Worm (Caenorhabditis elegans) whole organism, young adult: ENCODE results near the gene C05C9.3.

ENCODE experiments used
- B0019.2 ChIP-seq: fragments of 200-800 bp; sonication (Bioruptor generic); conservative IDR thresholded peaks from 2 replicates; pipeline ENCODE4 v1.3.6; 2022; ENCODE audit warnings: missing genetic modification reagents, missing genetic modification characterization, missing compliant biosample characterization
- C17E4.6 ChIP-seq: fragments of 200-800 bp; sonication (Bioruptor generic); IDR thresholded peaks from 2 replicates; pipeline ENCODE4 v1.3.6; 2022; ENCODE audit warnings: missing genetic modification reagents, missing genetic modification characterization, missing compliant biosample characterization
- F22D6.2 ChIP-seq: sonication (generic microtip); optimal IDR thresholded peaks from 2 replicates; lab custom pipeline; 2016; ENCODE audit warnings: mild to moderate bottlenecking, missing genetic modification characterization, missing compliant biosample characterization
- F23B12.7 ChIP-seq: sonication (generic microtip); optimal IDR thresholded peaks from 2 replicates; lab custom pipeline; 2017; ENCODE audit warnings: missing genetic modification characterization, mild to moderate bottlenecking, missing compliant biosample characterization, antibody characterized with exemption, moderate library complexity; ENCODE audit not compliant: insufficient read depth
- F37B4.10 ChIP-seq: fragments of 200-800 bp; sonication (Bioruptor generic); IDR thresholded peaks from 2 replicates; pipeline ENCODE4 v1.3.6; 2022; ENCODE audit warnings: missing genetic modification characterization, missing compliant biosample characterization
- F55B11.4 ChIP-seq: sonication (generic microtip); optimal IDR thresholded peaks from 2 replicates; lab custom pipeline; 2016; ENCODE audit warnings: missing compliant biosample characterization, missing genetic modification characterization, borderline replicate concordance; ENCODE audit not compliant: insufficient read depth
- F57C9.4 ChIP-seq: sonication (generic microtip); optimal IDR thresholded peaks from 2 replicates; lab custom pipeline; 2017; ENCODE audit warnings: mild to moderate bottlenecking, missing genetic modification characterization, missing compliant biosample characterization
- K11D2.4 ChIP-seq: fragments of 200-800 bp; sonication (Bioruptor generic); IDR thresholded peaks from 2 replicates; pipeline ENCODE4 v1.3.6; 2022; ENCODE audit warnings: missing genetic modification reagents, missing genetic modification characterization, missing compliant biosample characterization
- T07F8.4 ChIP-seq: sonication (generic microtip); optimal IDR thresholded peaks from 2 replicates; lab custom pipeline; 2016; ENCODE audit warnings: mild to moderate bottlenecking, missing genetic modification characterization, moderate library complexity, missing compliant biosample characterization
- T26A5.8 ChIP-seq: sonication (generic microtip); optimal IDR thresholded peaks from 2 replicates; lab custom pipeline; 2016; ENCODE audit warnings: missing genetic modification characterization, missing compliant biosample characterization
- Y53G8AR.9 ChIP-seq: fragments of 200-800 bp; sonication (Bioruptor generic); conservative IDR thresholded peaks from 2 replicates; pipeline ENCODE4 v1.3.6; 2022; ENCODE audit warnings: missing genetic modification reagents, missing genetic modification characterization, missing compliant biosample characterization
- Y67H2A.10 ChIP-seq: fragments of 200-800 bp; sonication (Bioruptor generic); conservative IDR thresholded peaks from 2 replicates; pipeline ENCODE4 v1.3.6; 2022; ENCODE audit warnings: missing genetic modification reagents, missing genetic modification characterization, missing compliant biosample characterization
- ZK185.1 ChIP-seq: sonication (generic microtip); optimal IDR thresholded peaks from 2 replicates; lab custom pipeline; 2016; ENCODE audit warnings: mild to moderate bottlenecking, missing genetic modification characterization, missing compliant biosample characterization; ENCODE audit not compliant: poor library complexity, severe bottlenecking
- ama-1 ChIP-seq, 3 experiments: fragments of 150-350 bp in 1 of 3; sonication (generic microtip) in 2 of 3; optimal IDR thresholded peaks; 2 replicates each; lab custom pipeline; 2014 to 2018; ENCODE audit warnings: missing biosample characterization in 2 of 3, missing genetic modification characterization in 2 of 3, missing genetic modification reagents in 2 of 3
- attf-6 ChIP-seq: fragments of 200-800 bp; sonication (Bioruptor generic); IDR thresholded peaks from 2 replicates; pipeline ENCODE4 v1.3.6; 2022; ENCODE audit warnings: missing genetic modification reagents, missing genetic modification characterization, missing compliant biosample characterization
- ceh-40 ChIP-seq: fragments of 200-800 bp; sonication (Bioruptor generic); IDR thresholded peaks from 2 replicates; pipeline ENCODE4 v1.3.6; 2022; ENCODE audit warnings: missing genetic modification characterization, missing compliant biosample characterization
- ceh-79 ChIP-seq: sonication (generic microtip); optimal IDR thresholded peaks from 2 replicates; lab custom pipeline; 2017; ENCODE audit warnings: mild to moderate bottlenecking, missing genetic modification characterization, missing compliant biosample characterization
- ceh-91 ChIP-seq: fragments of 200-800 bp; sonication (Bioruptor generic); IDR thresholded peaks from 2 replicates; pipeline ENCODE4 v1.3.6; 2022; ENCODE audit warnings: missing genetic modification reagents, missing genetic modification characterization, missing compliant biosample characterization
- die-1 ChIP-seq: sonication (generic microtip); optimal IDR thresholded peaks from 2 replicates; lab custom pipeline; 2016; ENCODE audit warnings: missing genotype, mild to moderate bottlenecking, missing genetic modification characterization, missing compliant biosample characterization
- dpl-1 ChIP-seq: fragments of 150-350 bp; optimal IDR thresholded peaks from 2 replicates; lab custom pipeline; 2014; ENCODE audit warnings: missing biosample characterization, missing genetic modification reagents, missing genetic modification characterization
- efl-1 ChIP-seq: fragments of 150-350 bp; optimal IDR thresholded peaks from 2 replicates; lab custom pipeline; 2014; ENCODE audit warnings: missing biosample characterization, missing genetic modification reagents, missing genetic modification characterization
- egl-18 ChIP-seq: fragments of 200-800 bp; sonication (Bioruptor generic); IDR thresholded peaks from 2 replicates; pipeline ENCODE4 v1.3.6; 2022; ENCODE audit warnings: missing genetic modification reagents, missing genetic modification characterization, missing compliant biosample characterization
- hlh-12 ChIP-seq: sonication (generic microtip); optimal IDR thresholded peaks from 2 replicates; lab custom pipeline; 2016; ENCODE audit warnings: missing genetic modification characterization, missing compliant biosample characterization
- hlh-26 ChIP-seq: fragments of 200-800 bp; sonication (Bioruptor generic); conservative IDR thresholded peaks from 2 replicates; pipeline ENCODE4 v1.3.6; 2022; ENCODE audit warnings: missing genetic modification reagents, missing genetic modification characterization, missing compliant biosample characterization
- hmg-20 ChIP-seq: fragments of 200-800 bp; sonication (Bioruptor generic); IDR thresholded peaks from 2 replicates; pipeline ENCODE4 v1.3.6; 2022; ENCODE audit warnings: missing genetic modification reagents, missing genetic modification characterization, missing compliant biosample characterization
- let-526 ChIP-seq: fragments of 200-800 bp; sonication (Bioruptor generic); IDR thresholded peaks from 2 replicates; pipeline ENCODE4 v1.3.6; 2022; ENCODE audit warnings: missing genetic modification reagents, missing genetic modification characterization, missing compliant biosample characterization
- let-607 ChIP-seq, 2 experiments: fragments of 200-800 bp in 1 of 2; sonication (Bioruptor generic) in 1 of 2; sonication (generic microtip) in 1 of 2; optimal IDR thresholded peaks; 2 replicates each; lab custom pipeline; 2016 to 2018; ENCODE audit warnings: mild to moderate bottlenecking in 2 of 2, missing compliant biosample characterization in 2 of 2, missing genetic modification characterization in 2 of 2, moderate library complexity in 2 of 2, missing genotype in 1 of 2
- lin-40 ChIP-seq: sonication (generic microtip); optimal IDR thresholded peaks from 2 replicates; lab custom pipeline; 2016; ENCODE audit warnings: missing genetic modification characterization, mild to moderate bottlenecking, missing compliant biosample characterization, missing genotype, missing genetic modification reagents
- lin-54 ChIP-seq: fragments of 200-800 bp; sonication (Bioruptor generic); optimal IDR thresholded peaks from 2 replicates; lab custom pipeline; 2018; ENCODE audit warnings: mild to moderate bottlenecking, missing genetic modification characterization, missing compliant biosample characterization
- lsl-1 ChIP-seq: fragments of 200-800 bp; sonication (Bioruptor generic); optimal IDR thresholded peaks from 2 replicates; lab custom pipeline; 2018; ENCODE audit warnings: mild to moderate bottlenecking, missing genetic modification characterization, moderate library complexity, missing compliant biosample characterization
- lsy-27 ChIP-seq: sonication (generic microtip); optimal IDR thresholded peaks from 2 replicates; lab custom pipeline; 2017; ENCODE audit warnings: missing genetic modification characterization, mild to moderate bottlenecking, missing compliant biosample characterization, antibody characterized with exemption, missing genotype, borderline replicate concordance; ENCODE audit not compliant: insufficient read depth
- mcd-1 ChIP-seq: fragments of 200-800 bp; sonication (Bioruptor generic); IDR thresholded peaks from 2 replicates; pipeline ENCODE4 v1.3.6; 2022; ENCODE audit warnings: missing genetic modification reagents, missing genetic modification characterization, missing compliant biosample characterization
- mel-28 ChIP-seq: sonication (generic microtip); optimal IDR thresholded peaks from 2 replicates; lab custom pipeline; 2016; ENCODE audit warnings: borderline replicate concordance, mild to moderate bottlenecking, missing genetic modification characterization, missing compliant biosample characterization
- mxl-1 ChIP-seq: sonication (generic microtip); optimal IDR thresholded peaks from 2 replicates; lab custom pipeline; 2016; ENCODE audit warnings: missing genetic modification characterization, missing compliant biosample characterization
- nfya-2 ChIP-seq: fragments of 200-800 bp; sonication (Bioruptor generic); IDR thresholded peaks from 2 replicates; pipeline ENCODE4 v1.3.6; 2022; ENCODE audit warnings: missing genetic modification reagents, missing genetic modification characterization, missing compliant biosample characterization
- nhr-90 ChIP-seq: sonication (generic microtip); optimal IDR thresholded peaks from 2 replicates; lab custom pipeline; 2016; ENCODE audit warnings: missing genotype, mild to moderate bottlenecking, missing genetic modification characterization, missing compliant biosample characterization
- rcor-1 ChIP-seq: fragments of 200-800 bp; sonication (Bioruptor generic); IDR thresholded peaks from 2 replicates; pipeline ENCODE4 v1.3.6; 2022; ENCODE audit warnings: missing genetic modification reagents, missing genetic modification characterization, missing compliant biosample characterization
- rpc-1 ChIP-seq, 2 experiments: fragments of 150-350 bp in 1 of 2; sonication (generic microtip) in 1 of 2; optimal IDR thresholded peaks; 2 replicates each; lab custom pipeline; 2014 to 2018; ENCODE audit warnings: missing biosample characterization in 1 of 2, missing genetic modification characterization in 1 of 2, missing genetic modification reagents in 1 of 2, missing genotype in 1 of 2
- sea-2 ChIP-seq: fragments of 200-800 bp; sonication (Bioruptor generic); IDR thresholded peaks from 2 replicates; pipeline ENCODE4 v1.3.6; 2022; ENCODE audit warnings: missing genetic modification characterization, missing compliant biosample characterization
- snpc-1.3 ChIP-seq: sonication (generic microtip); optimal IDR thresholded peaks from 2 replicates; lab custom pipeline; 2017; ENCODE audit warnings: missing genetic modification characterization, mild to moderate bottlenecking, missing compliant biosample characterization, antibody characterized with exemption, moderate library complexity, missing genotype, missing genetic modification reagents; ENCODE audit not compliant: insufficient read depth
- tbx-9 ChIP-seq: sonication (generic microtip); optimal IDR thresholded peaks from 2 replicates; lab custom pipeline; 2016; ENCODE audit warnings: borderline replicate concordance, missing genetic modification characterization, inconsistent platforms, missing compliant biosample characterization
- unc-130 ChIP-seq: sonication (generic microtip); optimal IDR thresholded peaks from 2 replicates; lab custom pipeline; 2016; ENCODE audit warnings: missing genetic modification reagents, missing genetic modification characterization, missing compliant biosample characterization
- zfh-2 ChIP-seq: fragments of 200-800 bp; sonication (Bioruptor generic); conservative IDR thresholded peaks from 2 replicates; pipeline ENCODE4 v1.3.6; 2022; ENCODE audit warnings: missing genetic modification reagents, missing genetic modification characterization, missing compliant biosample characterization
- zim-3 ChIP-seq: sonication (generic microtip); optimal IDR thresholded peaks from 2 replicates; lab custom pipeline; 2017; ENCODE audit warnings: mild to moderate bottlenecking, missing genetic modification characterization, moderate library complexity, missing compliant biosample characterization
- ztf-25 ChIP-seq: fragments of 200-800 bp; sonication (Bioruptor generic); IDR thresholded peaks from 2 replicates; pipeline ENCODE4 v1.3.6; 2022; ENCODE audit warnings: missing genetic modification reagents, missing genetic modification characterization, missing compliant biosample characterization
- ztf-28 ChIP-seq: fragments of 200-800 bp; sonication (Bioruptor generic); IDR thresholded peaks from 2 replicates; pipeline ENCODE4 v1.3.6; 2022; ENCODE audit warnings: missing genetic modification reagents, missing genetic modification characterization, missing compliant biosample characterization
- ztf-6 ChIP-seq: fragments of 200-800 bp; sonication (Bioruptor generic); IDR thresholded peaks from 2 replicates; pipeline ENCODE4 v1.3.6; 2022; ENCODE audit warnings: missing genetic modification reagents, missing genetic modification characterization, missing compliant biosample characterization

C05C9.3 gene

ce11 chrX:11095480-11095879 lies 57.1 kb downstream of the C05C9.3 start (continued):
- TF ChIP-seq die-1: peak; percentile 84
- TF ChIP-seq T07F8.4 (tag; lab: Kevin White, UChicago): peak; percentile 77
- TF ChIP-seq lsl-1 (GFP tag; lab: Kevin White, UChicago): no peak
- peak; percentile 88 for TF ChIP-seq hmg-20 (GFP tag; lab: Robert Waterston, UW)
- no peak for TF ChIP-seq hlh-26
- peak; percentile 75; the same call in 1 of the 2 replicates for TF ChIP-seq Y53G8AR.9 (GFP tag; lab: Robert Waterston, UW)
- TF ChIP-seq ama-1 (optimal IDR thresholded peaks at IDR 0.05; lab: Kevin White, UChicago): no peak
- peak; percentile 54 to 78 for TF ChIP-seq ama-1 (GFP tag; optimal IDR thresholded peaks at IDR 0.05; lab: Kevin White, UChicago)
- no peak for TF ChIP-seq unc-130 (GFP tag; lab: Kevin White, UChicago)
- peak; percentile 92 for TF ChIP-seq rcor-1
- no peak for TF ChIP-seq Y67H2A.10
- no peak for TF ChIP-seq lsy-27
- no peak for TF ChIP-seq F55B11.4 (tag; lab: Kevin White, UChicago)
- TF ChIP-seq zfh-2 (GFP tag; lab: Robert Waterston, UW): no peak
- peak; percentile 18 for TF ChIP-seq tbx-9
- TF ChIP-seq lin-40 (tag; lab: Kevin White, UChicago): peak; percentile 96
- no peak for TF ChIP-seq F37B4.10 (GFP tag; lab: Robert Waterston, UW)
- no peak for TF ChIP-seq B0019.2 (GFP tag; lab: Robert Waterston, UW)
- peak; percentile 92 for TF ChIP-seq ZK185.1
- TF ChIP-seq lin-54: peak; percentile 72
- TF ChIP-seq zim-3 (tag; lab: Kevin White, UChicago): peak; percentile 39
- TF ChIP-seq ceh-40 (GFP tag; lab: Robert Waterston, UW): no peak
- TF ChIP-seq mcd-1 (GFP tag; lab: Robert Waterston, UW): peak; percentile 79
- peak; percentile 4 for TF ChIP-seq F57C9.4 (tag; lab: Kevin White, UChicago)
- peak; percentile 89 for TF ChIP-seq nhr-90 (tag; lab: Kevin White, UChicago)
- peak; percentile 71 for TF ChIP-seq mel-28 (tag; lab: Kevin White, UChicago)
- no peak for TF ChIP-seq dpl-1 (GFP tag; lab: Kevin White, UChicago)
- TF ChIP-seq rpc-1 (optimal IDR thresholded peaks at IDR 0.05; lab: Kevin White, UChicago): peak; percentile 84
- TF ChIP-seq rpc-1 (tag; optimal IDR thresholded peaks at IDR 0.05; lab: Kevin White, UChicago): peak; percentile 84
- TF ChIP-seq ceh-79 (tag; lab: Kevin White, UChicago): peak; percentile 46
- TF ChIP-seq ztf-28: 0 out of 2 replicates have a peak, but pooled peaks have one; percentile 17
- TF ChIP-seq nfya-2 (GFP tag; lab: Robert Waterston, UW): no peak

ce11 chrX:11093985-11094593 lies 58.5 kb downstream of the C05C9.3 start:
- TF ChIP-seq let-607 (tag; optimal IDR thresholded peaks at IDR 0.05; lab: Kevin White, UChicago) (peak; percentile 61 to 96), mxl-1 (tag; lab: Kevin White, UChicago) (peak; percentile 83), hlh-12 (tag; lab: Kevin White, UChicago) (peak; percentile 70), K11D2.4 (GFP tag; lab: Robert Waterston, UW) (peak; percentile 100), ceh-91 (peak; percentile 28; the same call in 1 of the 2 replicates), F22D6.2 (tag; lab: Kevin White, UChicago) (peak; percentile 97), sea-2 (GFP tag; lab: Robert Waterston, UW) (peak; percentile 95), F57C9.4 (tag; lab: Kevin White, UChicago) (peak; percentile 89), C17E4.6 (GFP tag; lab: Robert Waterston, UW) (peak; percentile 91), snpc-1.3 (tag; lab: Kevin White, UChicago) (peak; percentile 35), efl-1 (GFP tag; lab: Kevin White, UChicago) (no peak), tbx-9 (peak; percentile 55), ztf-6 (GFP tag; lab: Robert Waterston, UW) (peak; percentile 92), ztf-25 (GFP tag; lab: Robert Waterston, UW) (no peak), F37B4.10 (GFP tag; lab: Robert Waterston, UW) (peak; percentile 97), F23B12.7 (peak; percentile 98), let-526 (GFP tag; lab: Robert Waterston, UW) (peak; percentile 93), attf-6 (GFP tag; lab: Robert Waterston, UW) (0 out of 2 replicates have a peak, but pooled peaks have one; percentile 13), T26A5.8 (tag; lab: Kevin White, UChicago) (peak; percentile 72), egl-18 (GFP tag; lab: Robert Waterston, UW) (peak; percentile 98)
